Worm (Caenorhabditis elegans) whole organism, midembryonic: Measurements from ENCODE around the gene ZK1236.9.
A peak's percentile ranks its signal among the peaks of the same experiment; 100 is the strongest.

Source experiments
- T22C8.4 ChIP-seq: fragments of 200-800 bp; sonication (Bioruptor generic); IDR thresholded peaks from 2 replicates; pipeline ENCODE4 v1.3.6; 2022; ENCODE audit warnings: missing genetic modification characterization, missing compliant biosample characterization
- cog-1 ChIP-seq: sonication (generic microtip); optimal IDR thresholded peaks from 2 replicates; lab custom pipeline; 2016; ENCODE audit warnings: missing genetic modification characterization, missing compliant biosample characterization
- flt-1 ChIP-seq: fragments of 200-800 bp; sonication (Bioruptor generic); IDR thresholded peaks from 2 replicates; pipeline ENCODE4 v1.3.6; 2022; ENCODE audit warnings: missing genetic modification characterization, missing compliant biosample characterization
- klf-2 ChIP-seq: fragments of 200-800 bp; sonication (Bioruptor generic); conservative IDR thresholded peaks from 2 replicates; pipeline ENCODE4 v1.3.6; 2022; ENCODE audit warnings: missing genetic modification reagents, missing genetic modification characterization, missing compliant biosample characterization
- med-1 ChIP-seq: sonication (generic microtip); optimal IDR thresholded peaks from 2 replicates; lab custom pipeline; 2017; ENCODE audit warnings: missing genetic modification characterization, mild to moderate bottlenecking, missing compliant biosample characterization, antibody characterized with exemption, missing genetic modification reagents; ENCODE audit not compliant: insufficient read depth
- ref-1 ChIP-seq: fragments of 200-800 bp; sonication (Bioruptor generic); conservative IDR thresholded peaks from 2 replicates; pipeline ENCODE4 v1.3.6; 2022; ENCODE audit warnings: missing genetic modification reagents, missing genetic modification characterization, missing compliant biosample characterization
- tab-1 ChIP-seq: fragments of 200-800 bp; sonication (Bioruptor generic); IDR thresholded peaks from 2 replicates; pipeline ENCODE4 v1.3.6; 2022; ENCODE audit warnings: missing genetic modification characterization, missing compliant biosample characterization
- ztf-23 ChIP-seq: fragments of 200-800 bp; sonication (Bioruptor generic); IDR thresholded peaks from 2 replicates; pipeline ENCODE4 v1.3.6; 2022; ENCODE audit warnings: missing genetic modification reagents, missing genetic modification characterization, missing compliant biosample characterization
- ztf-29 ChIP-seq: fragments of 200-800 bp; sonication (Bioruptor generic); IDR thresholded peaks from 2 replicates; pipeline ENCODE4 v1.3.6; 2022; ENCODE audit warnings: missing genetic modification reagents, missing genetic modification characterization, missing compliant biosample characterization

Gene ZK1236.9

ce11 chrIII:8411976-8412375, 23.0 kb downstream of the ZK1236.9 start:
- no peak for TF ChIP-seq ref-1 (GFP tag; lab: Robert Waterston, UW)
- TF ChIP-seq ztf-23, result peak; percentile 98
- no peak for TF ChIP-seq ztf-29 (GFP tag; lab: Robert Waterston, UW)
- TF ChIP-seq cog-1, result peak; percentile 13
- TF ChIP-seq tab-1 (GFP tag; lab: Robert Waterston, UW), result no peak
- peak; percentile 69; the same call in 1 of the 2 replicates for TF ChIP-seq flt-1 (GFP tag; lab: Robert Waterston, UW)
- no peak for TF ChIP-seq klf-2 (GFP tag; lab: Robert Waterston, UW)
- TF ChIP-seq T22C8.4, result no peak
- TF ChIP-seq med-1, result no peak

- TF ChIP-seq klf-2 (GFP tag; lab: Robert Waterston, UW) (no peak), ref-1 (GFP tag; lab: Robert Waterston, UW) (no peak), tab-1 (GFP tag; lab: Robert Waterston, UW) (no peak), T22C8.4 (no peak), med-1 (no peak), flt-1 (GFP tag; lab: Robert Waterston, UW) (no peak), ztf-29 (GFP tag; lab: Robert Waterston, UW) (no peak)
These were observed 24.2 kb downstream of the ZK1236.9 start for ce11 chrIII:8410747-8411146.

- TF ChIP-seq T22C8.4 (no peak), flt-1 (GFP tag; lab: Robert Waterston, UW) (no peak), med-1 (no peak)
These were observed 25.8 kb downstream of the ZK1236.9 start, which contains the start of gene ZK353.9 for ce11 chrIII:8409166-8409565. TSS of gene ZK353.9 (plus strand) at chrIII:8409496.

ce11 chrIII:8405449-8405962, 29.5 kb downstream of the ZK1236.9 start, which contains the start of the genes ubxn-4 and cyy-1:
TSS of gene ubxn-4 (minus strand) at chrIII:8405562.
TSS of gene cyy-1 (plus strand) at chrIII:8405874.
- 0 out of 2 replicates have a peak, but pooled peaks have one; percentile 17 for TF ChIP-seq flt-1 (GFP tag; lab: Robert Waterston, UW)
- TF ChIP-seq med-1, result no peak

DNA sequence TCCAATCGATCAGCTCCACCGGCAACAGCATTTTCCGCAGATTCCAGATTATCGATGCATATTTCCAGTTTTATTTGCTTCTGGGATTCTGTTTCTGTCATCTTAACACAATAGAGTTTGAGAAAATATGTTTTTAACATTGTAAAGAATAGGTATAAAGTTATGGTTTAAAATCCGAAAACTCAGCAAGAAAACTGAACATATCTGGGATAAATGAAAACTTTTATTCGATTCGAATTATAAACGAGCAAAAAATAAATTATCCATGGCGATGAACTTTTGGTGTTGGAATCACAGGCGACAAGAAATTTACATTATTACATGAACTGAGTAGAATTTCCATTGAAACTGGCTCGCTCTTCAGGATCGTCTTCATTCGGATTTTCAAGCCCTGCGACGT, 31.5 kb downstream of the ZK1236.9 start, which contains the start of gene cutc-1:
TSS of gene cutc-1 (minus strand) at position 101 of the 400 bp plus-strand sequence.
- TF ChIP-seq cog-1 (no peak), ref-1 (GFP tag; lab: Robert Waterston, UW) (no peak), flt-1 (GFP tag; lab: Robert Waterston, UW) (no peak), T22C8.4 (no peak)

DNA sequence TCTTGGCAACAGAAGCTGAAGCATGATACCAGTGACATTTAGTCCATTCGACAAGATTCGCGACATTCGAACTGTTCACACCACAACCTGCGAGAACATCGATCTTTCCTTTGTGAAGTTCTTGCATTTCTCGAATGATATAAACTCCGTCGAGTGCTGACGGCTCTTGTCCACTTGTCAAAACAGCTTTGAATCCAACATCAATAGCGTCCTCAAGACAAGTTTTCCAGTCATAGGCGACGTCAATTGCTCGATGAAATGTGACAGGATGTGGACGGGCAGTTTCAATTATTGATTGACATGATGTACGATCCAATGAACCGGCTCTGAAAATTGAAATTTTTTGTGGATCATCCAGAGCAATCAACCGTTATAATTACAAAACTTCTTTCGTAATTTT, 32.3 kb downstream of the ZK1236.9 start:
- TF ChIP-seq cog-1 (no peak), med-1 (no peak), tab-1 (GFP tag; lab: Robert Waterston, UW) (no peak), flt-1 (GFP tag; lab: Robert Waterston, UW) (no peak), ztf-23 (no peak), ztf-29 (GFP tag; lab: Robert Waterston, UW) (no peak), T22C8.4 (no peak), klf-2 (GFP tag; lab: Robert Waterston, UW) (no peak), ref-1 (GFP tag; lab: Robert Waterston, UW) (no peak)

- TF ChIP-seq ref-1 (GFP tag; lab: Robert Waterston, UW) (no peak), klf-2 (GFP tag; lab: Robert Waterston, UW) (no peak), tab-1 (GFP tag; lab: Robert Waterston, UW) (no peak), ztf-29 (GFP tag; lab: Robert Waterston, UW) (no peak), med-1 (no peak), T22C8.4 (no peak), cog-1 (no peak), flt-1 (GFP tag; lab: Robert Waterston, UW) (no peak), ztf-23 (no peak)
These were observed 33.1 kb downstream of the ZK1236.9 start, which contains the start of gene lap-1 for ce11 chrIII:8401887-8402286. TSS of gene lap-1 (minus strand) at chrIII:8401928.

- TF ChIP-seq ztf-29 (GFP tag; lab: Robert Waterston, UW) (no peak), tab-1 (GFP tag; lab: Robert Waterston, UW) (no peak), ref-1 (GFP tag; lab: Robert Waterston, UW) (no peak), ztf-23 (no peak), cog-1 (no peak), flt-1 (GFP tag; lab: Robert Waterston, UW) (no peak), klf-2 (GFP tag; lab: Robert Waterston, UW) (no peak), T22C8.4 (no peak)
These were observed 34.5 kb downstream of the ZK1236.9 start for ce11 chrIII:8400478-8400877.

DNA sequence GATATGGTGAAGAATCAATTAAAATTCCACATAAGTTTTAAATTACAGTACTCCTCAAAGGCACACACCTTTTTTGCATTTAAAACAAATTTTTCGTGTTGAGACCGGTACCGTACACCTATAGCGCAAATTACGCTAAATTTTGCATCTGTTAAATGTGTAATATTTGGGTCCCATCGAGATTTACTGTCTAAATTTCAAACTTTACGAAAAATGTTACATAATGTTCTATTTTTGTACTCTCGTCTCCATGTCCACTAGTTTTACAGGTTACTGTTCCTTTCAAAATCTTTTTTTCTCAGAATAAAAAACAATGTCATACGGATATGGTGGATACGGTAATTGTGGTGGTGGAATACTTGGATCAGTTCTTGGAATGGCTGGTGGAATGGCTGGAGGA, 36.6 kb downstream of the ZK1236.9 start, which contains the start of gene ZK353.2:
TSS of gene ZK353.2 (plus strand) at position 301 of the 400 bp plus-strand sequence.
- TF ChIP-seq ztf-29 (GFP tag; lab: Robert Waterston, UW) (no peak), ref-1 (GFP tag; lab: Robert Waterston, UW) (no peak), ztf-23 (no peak), tab-1 (GFP tag; lab: Robert Waterston, UW) (no peak), klf-2 (GFP tag; lab: Robert Waterston, UW) (no peak)

- TF ChIP-seq tab-1 (GFP tag; lab: Robert Waterston, UW) (no peak), klf-2 (GFP tag; lab: Robert Waterston, UW) (no peak), ref-1 (GFP tag; lab: Robert Waterston, UW) (no peak), med-1 (no peak), ztf-23 (no peak), T22C8.4 (no peak), flt-1 (GFP tag; lab: Robert Waterston, UW) (no peak), ztf-29 (GFP tag; lab: Robert Waterston, UW) (no peak), cog-1 (no peak)
These were observed 39.3 kb downstream of the ZK1236.9 start, which contains the start of gene ZK353.3 for ce11 chrIII:8395685-8396084. TSS of gene ZK353.3 (plus strand) at chrIII:8395985.
